Worm (Caenorhabditis elegans) whole organism, late embryonic: Measurements from ENCODE around the gene sgcb-1.

ENCODE experiments used
- F13H6.1 ChIP-seq: sonication (generic microtip); optimal IDR thresholded peaks from 2 replicates; lab custom pipeline; 2016; ENCODE audit warnings: missing genetic modification characterization, missing compliant biosample characterization
- K02D7.2 ChIP-seq: sonication (generic microtip); optimal IDR thresholded peaks from 2 replicates; lab custom pipeline; 2017; ENCODE audit warnings: mild to moderate bottlenecking, missing genetic modification characterization, missing compliant biosample characterization
- K09A11.1 ChIP-seq: sonication (generic microtip); optimal IDR thresholded peaks from 2 replicates; lab custom pipeline; 2017; ENCODE audit warnings: antibody characterized with exemption, mild to moderate bottlenecking, missing genetic modification characterization, missing compliant biosample characterization; ENCODE audit not compliant: insufficient read depth
- Y22D7AL.16 ChIP-seq: sonication (generic microtip); optimal IDR thresholded peaks from 2 replicates; lab custom pipeline; 2016; ENCODE audit warnings: missing genetic modification characterization, missing compliant biosample characterization
- ahr-1 ChIP-seq: sonication (generic microtip); optimal IDR thresholded peaks from 2 replicates; lab custom pipeline; 2016; ENCODE audit warnings: missing genetic modification characterization, missing compliant biosample characterization
- ama-1 ChIP-seq: fragments of 150-350 bp; optimal IDR thresholded peaks from 2 replicates; lab custom pipeline; 2014
- ceh-18 ChIP-seq: sonication (generic microtip); optimal IDR thresholded peaks from 2 replicates; lab custom pipeline; 2016; ENCODE audit warnings: missing genetic modification characterization, missing compliant biosample characterization
- ceh-19 ChIP-seq: fragments of 200-800 bp; sonication (Bioruptor generic); optimal IDR thresholded peaks from 2 replicates; lab custom pipeline; 2018; ENCODE audit warnings: mild to moderate bottlenecking, missing genetic modification characterization, missing compliant biosample characterization
- ceh-2 ChIP-seq: sonication (generic microtip); optimal IDR thresholded peaks from 2 replicates; lab custom pipeline; 2016; ENCODE audit warnings: missing genotype, missing genetic modification characterization, missing compliant biosample characterization
- ceh-31 ChIP-seq: sonication (generic microtip); optimal IDR thresholded peaks from 2 replicates; lab custom pipeline; 2016; ENCODE audit warnings: missing genetic modification characterization, missing compliant biosample characterization
- ceh-34 ChIP-seq: sonication (generic microtip); optimal IDR thresholded peaks from 2 replicates; lab custom pipeline; 2016; ENCODE audit warnings: mild to moderate bottlenecking, missing genetic modification characterization, missing compliant biosample characterization
- ceh-45 ChIP-seq: fragments of 200-800 bp; sonication (Bioruptor generic); IDR thresholded peaks from 2 replicates; pipeline ENCODE4 v1.3.6; 2022; ENCODE audit warnings: missing genetic modification reagents, missing genetic modification characterization, missing compliant biosample characterization
- ceh-48 ChIP-seq: sonication (generic microtip); optimal IDR thresholded peaks from 2 replicates; lab custom pipeline; 2016; ENCODE audit warnings: missing genetic modification characterization, inconsistent platforms, missing compliant biosample characterization
- dmd-4 ChIP-seq: sonication (generic microtip); optimal IDR thresholded peaks from 2 replicates; lab custom pipeline; 2016; ENCODE audit warnings: borderline replicate concordance, missing genetic modification characterization, missing compliant biosample characterization
- elt-2 ChIP-seq: sonication (generic microtip); optimal IDR thresholded peaks from 2 replicates; lab custom pipeline; 2016; ENCODE audit warnings: missing genetic modification reagents, missing genetic modification characterization, missing compliant biosample characterization
- elt-4 ChIP-seq: sonication (generic microtip); optimal IDR thresholded peaks from 2 replicates; lab custom pipeline; 2016; ENCODE audit warnings: missing genetic modification characterization, missing compliant biosample characterization
- fax-1 ChIP-seq: sonication (generic microtip); optimal IDR thresholded peaks from 2 replicates; lab custom pipeline; 2016; ENCODE audit warnings: missing genotype, missing genetic modification characterization, missing compliant biosample characterization
- fkh-6 ChIP-seq: sonication (generic microtip); optimal IDR thresholded peaks from 2 replicates; lab custom pipeline; 2016; ENCODE audit warnings: missing genetic modification characterization, missing compliant biosample characterization
- hlh-15 ChIP-seq: sonication (generic microtip); optimal IDR thresholded peaks from 2 replicates; lab custom pipeline; 2016; ENCODE audit warnings: missing genetic modification characterization, missing compliant biosample characterization
- hlh-30 ChIP-seq: sonication (generic microtip); optimal IDR thresholded peaks from 2 replicates; lab custom pipeline; 2017; ENCODE audit warnings: antibody characterized with exemption, missing genetic modification characterization, missing compliant biosample characterization; ENCODE audit not compliant: insufficient read depth
- hlh-6 ChIP-seq: sonication (generic microtip); optimal IDR thresholded peaks from 2 replicates; lab custom pipeline; 2016; ENCODE audit warnings: missing genotype, missing genetic modification characterization, missing compliant biosample characterization
- hlh-8 ChIP-seq: sonication (generic microtip); optimal IDR thresholded peaks from 2 replicates; lab custom pipeline; 2016; ENCODE audit warnings: missing genotype, missing genetic modification characterization, missing compliant biosample characterization
- lim-6 ChIP-seq: sonication (generic microtip); optimal IDR thresholded peaks from 2 replicates; lab custom pipeline; 2016; ENCODE audit warnings: missing genetic modification characterization, missing compliant biosample characterization
- lin-11 ChIP-seq: fragments of 200-800 bp; sonication (Bioruptor generic); optimal IDR thresholded peaks from 2 replicates; lab custom pipeline; 2018; ENCODE audit warnings: mild to moderate bottlenecking, missing genetic modification characterization, missing compliant biosample characterization
- madf-2 ChIP-seq: sonication (generic microtip); optimal IDR thresholded peaks from 2 replicates; lab custom pipeline; 2017; ENCODE audit warnings: missing genetic modification characterization, missing compliant biosample characterization
- mec-3 ChIP-seq: sonication (generic microtip); optimal IDR thresholded peaks from 2 replicates; lab custom pipeline; 2016; ENCODE audit warnings: borderline replicate concordance, missing genetic modification characterization, missing compliant biosample characterization
- nfya-1 ChIP-seq: sonication (generic microtip); optimal IDR thresholded peaks from 2 replicates; lab custom pipeline; 2017; ENCODE audit warnings: missing genetic modification characterization, mild to moderate bottlenecking, missing compliant biosample characterization, antibody characterized with exemption, moderate library complexity
- nhr-11 ChIP-seq: fragments of 150-350 bp; optimal IDR thresholded peaks from 2 replicates; lab custom pipeline; 2014; ENCODE audit warnings: missing biosample characterization, missing genetic modification characterization
- pqm-1 ChIP-seq: sonication (generic microtip); optimal IDR thresholded peaks from 2 replicates; lab custom pipeline; 2016; ENCODE audit warnings: missing genetic modification characterization, missing compliant biosample characterization
- rnt-1 ChIP-seq: sonication (generic microtip); optimal IDR thresholded peaks from 2 replicates; lab custom pipeline; 2016; ENCODE audit warnings: missing genetic modification characterization, missing compliant biosample characterization
- sdc-2 ChIP-seq: sonication (generic microtip); optimal IDR thresholded peaks from 2 replicates; lab custom pipeline; 2016; ENCODE audit warnings: missing genotype, missing genetic modification characterization, missing compliant biosample characterization
- sox-2 ChIP-seq: fragments of 200-800 bp; sonication (Bioruptor generic); IDR thresholded peaks from 2 replicates; pipeline ENCODE4 v1.3.6; 2022; ENCODE audit warnings: missing genetic modification reagents, missing genetic modification characterization, missing compliant biosample characterization
- sox-4 ChIP-seq: sonication (generic microtip); optimal IDR thresholded peaks from 2 replicates; lab custom pipeline; 2017; ENCODE audit warnings: mild to moderate bottlenecking, missing genetic modification characterization, inconsistent platforms, missing compliant biosample characterization
- tbx-2 ChIP-seq: sonication (generic microtip); optimal IDR thresholded peaks from 2 replicates; lab custom pipeline; 2016; ENCODE audit warnings: missing genetic modification characterization, missing compliant biosample characterization
- unc-42 ChIP-seq: sonication (generic microtip); optimal IDR thresholded peaks from 2 replicates; lab custom pipeline; 2016; ENCODE audit warnings: missing genotype, missing genetic modification characterization, missing compliant biosample characterization
- unc-86 ChIP-seq: sonication (generic microtip); optimal IDR thresholded peaks from 2 replicates; lab custom pipeline; 2016; ENCODE audit warnings: missing genetic modification characterization, missing compliant biosample characterization
- ztf-16 ChIP-seq: sonication (generic microtip); optimal IDR thresholded peaks from 2 replicates; lab custom pipeline; 2017; ENCODE audit warnings: missing genetic modification characterization, missing compliant biosample characterization

sgcb-1 gene

ce11 chrII:320783-321182, 5.3 kb upstream of the sgcb-1 start:
- TF ChIP-seq hlh-30 (no peak), ceh-2 (tag; lab: Kevin White, UChicago) (no peak), dmd-4 (tag; lab: Kevin White, UChicago) (no peak), F13H6.1 (tag; lab: Kevin White, UChicago) (no peak), ama-1 (no peak), lin-11 (tag; lab: Kevin White, UChicago) (no peak), madf-2 (no peak), K02D7.2 (tag; lab: Kevin White, UChicago) (no peak), nfya-1 (tag; lab: Kevin White, UChicago) (no peak), unc-86 (no peak), K09A11.1 (tag; lab: Kevin White, UChicago) (no peak), ztf-16 (tag; lab: Kevin White, UChicago) (no peak), pqm-1 (tag; lab: Kevin White, UChicago) (no peak), ceh-34 (tag; lab: Kevin White, UChicago) (no peak), hlh-8 (no peak), nhr-11 (tag; lab: Kevin White, UChicago) (no peak), lim-6 (tag; lab: Kevin White, UChicago) (no peak), fax-1 (tag; lab: Kevin White, UChicago) (no peak)

ce11 chrII:321183-321582, 4.9 kb upstream of the sgcb-1 start:
- TF ChIP-seq K09A11.1 (tag; lab: Kevin White, UChicago) = no peak
- no peak for TF ChIP-seq ceh-48 (tag; lab: Kevin White, UChicago)
- TF ChIP-seq ceh-18 (tag; lab: Kevin White, UChicago) = no peak
- no peak for TF ChIP-seq ceh-2 (tag; lab: Kevin White, UChicago)
- TF ChIP-seq F13H6.1 (tag; lab: Kevin White, UChicago) = no peak
- no peak for TF ChIP-seq ceh-45 (GFP tag; lab: Robert Waterston, UW)

ce11 chrII:323048-323776, 2.9 kb upstream of the sgcb-1 start, which contains the start of gene K01A2.10:
TSS of gene K01A2.10 (minus strand) at chrII:323098.
- TF ChIP-seq nfya-1 (tag; lab: Kevin White, UChicago) = peak; percentile 56
- TF ChIP-seq unc-86 = no peak
- TF ChIP-seq ceh-31 = peak; percentile 47
- TF ChIP-seq hlh-30 = peak; percentile 63
- peak; percentile 12 for TF ChIP-seq sdc-2 (tag; lab: Kevin White, UChicago)
- TF ChIP-seq fkh-6 (tag; lab: Kevin White, UChicago) = no peak
- TF ChIP-seq hlh-6 (tag; lab: Kevin White, UChicago) = peak; percentile 21
- peak; percentile 54 for TF ChIP-seq unc-42 (tag; lab: Kevin White, UChicago)
- peak; percentile 23 for TF ChIP-seq tbx-2

- no peak for TF ChIP-seq elt-4 (tag; lab: Kevin White, UChicago)
- no peak for TF ChIP-seq mec-3 (tag; lab: Kevin White, UChicago)
- no peak for TF ChIP-seq elt-2 (tag; lab: Kevin White, UChicago)
- no peak for TF ChIP-seq unc-86
- TF ChIP-seq ceh-19 (GFP tag; lab: Kevin White, UChicago) = no peak
- TF ChIP-seq hlh-15 = no peak
- TF ChIP-seq hlh-6 (tag; lab: Kevin White, UChicago) = no peak
- no peak for TF ChIP-seq Y22D7AL.16 (tag; lab: Kevin White, UChicago)
- TF ChIP-seq sdc-2 (tag; lab: Kevin White, UChicago) = no peak
- TF ChIP-seq rnt-1 (tag; lab: Kevin White, UChicago) = no peak
- TF ChIP-seq ceh-34 (tag; lab: Kevin White, UChicago) = no peak
- no peak for TF ChIP-seq ahr-1 (tag; lab: Kevin White, UChicago)
- no peak for TF ChIP-seq sox-2 (GFP tag; lab: Robert Waterston, UW)
- no peak for TF ChIP-seq dmd-4 (tag; lab: Kevin White, UChicago)
- TF ChIP-seq lin-11 (tag; lab: Kevin White, UChicago) = no peak
- TF ChIP-seq sox-4 (tag; lab: Kevin White, UChicago) = no peak
- no peak for TF ChIP-seq K09A11.1 (tag; lab: Kevin White, UChicago)
- TF ChIP-seq F13H6.1 (tag; lab: Kevin White, UChicago) = no peak
Measured at ce11 chrII:332419-332818, 6.3 kb downstream of the sgcb-1 start, which contains the start of gene cbn-1. TSS of gene cbn-1 (minus strand) at chrII:332519.
